Worm (Caenorhabditis elegans) whole organism, mixed stage, embryonic: ENCODE data around the gene ttr-5.

ENCODE experiments used
- blmp-1 ChIP-seq: fragments of 150-350 bp; optimal IDR thresholded peaks from 2 replicates; lab custom pipeline; 2014; ENCODE audit warnings: missing biosample characterization, missing genetic modification characterization
- ceh-39 ChIP-seq: fragments of 150-350 bp; optimal IDR thresholded peaks from 2 replicates; lab custom pipeline; 2014; ENCODE audit warnings: missing biosample characterization, missing genetic modification characterization
- drap-1 ChIP-seq: fragments of 200-800 bp; sonication (Bioruptor generic); optimal IDR thresholded peaks from 3 replicates; lab custom pipeline; 2018; ENCODE audit warnings: mild to moderate bottlenecking, missing genetic modification characterization, missing compliant biosample characterization
- lin-13 ChIP-seq: fragments of 150-350 bp; optimal IDR thresholded peaks from 2 replicates; lab custom pipeline; 2014; ENCODE audit warnings: missing biosample characterization, missing genetic modification characterization
- mab-5 ChIP-seq: fragments of 150-350 bp; optimal IDR thresholded peaks from 2 replicates; lab custom pipeline; 2014; ENCODE audit warnings: missing biosample characterization, missing genetic modification characterization
- mep-1 ChIP-seq: fragments of 150-350 bp; optimal IDR thresholded peaks from 2 replicates; lab custom pipeline; 2017; ENCODE audit warnings: missing biosample characterization, missing genetic modification reagents, missing genetic modification characterization, inconsistent platforms
- nhr-12 ChIP-seq: fragments of 150-350 bp; optimal IDR thresholded peaks from 2 replicates; lab custom pipeline; 2014; ENCODE audit warnings: missing biosample characterization, missing genetic modification characterization
- nhr-2 ChIP-seq: fragments of 150-350 bp; optimal IDR thresholded peaks from 2 replicates; lab custom pipeline; 2014; ENCODE audit warnings: missing biosample characterization, missing genetic modification characterization
- nhr-237 ChIP-seq: fragments of 150-350 bp; optimal IDR thresholded peaks from 2 replicates; lab custom pipeline; 2014; ENCODE audit warnings: missing biosample characterization, missing genetic modification characterization
- nhr-28 ChIP-seq: fragments of 150-350 bp; optimal IDR thresholded peaks from 2 replicates; lab custom pipeline; 2014; ENCODE audit warnings: missing biosample characterization, missing genetic modification characterization
- unc-120 ChIP-seq: sonication (generic microtip); optimal IDR thresholded peaks from 2 replicates; lab custom pipeline; 2017; ENCODE audit warnings: missing genetic modification characterization, missing compliant biosample characterization; ENCODE audit not compliant: poor library complexity, severe bottlenecking
- ztf-11 ChIP-seq: fragments of 150-350 bp; optimal IDR thresholded peaks from 2 replicates; lab custom pipeline; 2014; ENCODE audit warnings: missing biosample characterization, missing genetic modification characterization

- TF ChIP-seq ztf-11 (tag; lab: Kevin White, UChicago), result no peak
- no peak for TF ChIP-seq ceh-39 (tag; lab: Kevin White, UChicago)
- TF ChIP-seq drap-1 (GFP tag; lab: Kevin White, UChicago), result no peak
- no peak for TF ChIP-seq nhr-28
- TF ChIP-seq lin-13 (tag; lab: Kevin White, UChicago), result no peak
- no peak for TF ChIP-seq mab-5 (tag; lab: Kevin White, UChicago)
- TF ChIP-seq mep-1 (tag; lab: Kevin White, UChicago), result no peak
- no peak for TF ChIP-seq unc-120 (tag; lab: Kevin White, UChicago)
- TF ChIP-seq blmp-1 (tag; lab: Kevin White, UChicago), result peak; percentile 69
- no peak for TF ChIP-seq nhr-237
- no peak for TF ChIP-seq nhr-2 (tag; lab: Kevin White, UChicago)
- no peak for TF ChIP-seq nhr-12 (tag; lab: Kevin White, UChicago)
Observed at ce11 chrIII:9300670-9301069, 29.4 kb upstream of the ttr-5 start.
